Fruit fly (Drosophila melanogaster): ENCODE data around the gene PCNA2.
A peak's percentile ranks its signal among the peaks of the same experiment; 100 is the strongest.

- no peak for TF ChIP-seq dmrt93B (GFP tag; optimal IDR thresholded peaks at IDR 0.05)
- no peak for TF ChIP-seq Mio (GFP tag; optimal IDR thresholded peaks at IDR 0.05)
- peak; percentile 71 for TF ChIP-seq Hr78 (GFP tag; optimal IDR thresholded peaks at IDR 0.05)
- peak; percentile 28 for TF ChIP-seq Abd-B (GFP tag; optimal IDR thresholded peaks at IDR 0.05)
- no peak for TF ChIP-seq brk (GFP tag; optimal IDR thresholded peaks at IDR 0.05)
- TF ChIP-seq Rel (GFP tag; optimal IDR thresholded peaks at IDR 0.05): no peak
- no peak for TF ChIP-seq Rel (tag; optimal IDR thresholded peaks at IDR 0.05)
- TF ChIP-seq psq (GFP tag; optimal IDR thresholded peaks at IDR 0.05): no peak
Observed at dm6 chr2L:19576299-19576971, 7.4 kb downstream of the PCNA2 start.

All from whole organism, wandering third instar larva.